Worm (Caenorhabditis elegans): ENCODE measurements around the gene F14H12.8.
"Not testable (repeated sequence)": the region's sequence is repeated elsewhere in the genome, so short reads cannot be mapped to it uniquely, and the experiment has no call there.

DNA sequence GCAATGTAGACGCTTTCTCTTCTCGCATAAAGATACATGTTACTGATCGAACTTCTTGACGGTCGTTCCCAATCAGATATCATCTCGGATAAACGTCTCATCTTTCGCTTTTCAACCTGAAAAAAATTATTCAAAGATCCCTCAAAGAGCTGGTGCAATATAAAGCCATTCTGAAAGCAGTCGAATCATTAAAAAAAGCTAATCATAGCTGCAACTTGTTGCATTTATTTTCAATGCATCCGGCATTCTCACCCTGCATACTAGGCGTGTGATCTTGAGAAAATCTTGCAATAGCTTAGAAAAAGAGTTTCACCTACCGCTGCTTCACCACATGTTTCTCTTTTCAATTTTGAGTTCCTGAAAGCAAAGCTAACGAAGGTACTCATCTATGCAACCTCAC, 32.5 kb downstream of the F14H12.8 start, which contains the start of gene C24A8.6:
- not testable (repeated sequence) for TF ChIP-seq zip-4 (GFP tag; optimal IDR thresholded peaks at IDR 0.05); nhr-76 (tag; optimal IDR thresholded peaks at IDR 0.05); ztf-11 (tag; optimal IDR thresholded peaks at IDR 0.05); jun-1 (tag; optimal IDR thresholded peaks at IDR 0.05); pax-3 (tag; optimal IDR thresholded peaks at IDR 0.05); ama-1 (optimal IDR thresholded peaks at IDR 0.05); dpl-1 (GFP tag; optimal IDR thresholded peaks at IDR 0.05); blmp-1 (tag; optimal IDR thresholded peaks at IDR 0.05); lin-13 (GFP tag; optimal IDR thresholded peaks at IDR 0.05); lsy-2 (tag; optimal IDR thresholded peaks at IDR 0.05)
